Fruit fly (Drosophila melanogaster): ENCODE results near the gene Gr93b.
A peak's percentile ranks its signal among the peaks of the same experiment; 100 is the strongest.

Gr93b gene

dm6 chr3R:21848987-21849442 lies 5.5 kb upstream of the Gr93b start (continued):
- TF ChIP-seq CG7987 (GFP tag; optimal IDR thresholded peaks at IDR 0.05) = no peak
- TF ChIP-seq CG15479 (GFP tag; optimal IDR thresholded peaks at IDR 0.05) = peak; percentile 59
- TF ChIP-seq CG1602 (GFP tag; optimal IDR thresholded peaks at IDR 0.05) = peak; percentile 71
- TF ChIP-seq lilli (GFP tag; optimal IDR thresholded peaks at IDR 0.05) = peak; percentile 44
- TF ChIP-seq dmrt11E (tag; optimal IDR thresholded peaks at IDR 0.05) = peak; percentile 82
- TF ChIP-seq Ptx1 (GFP tag; IDR thresholded peaks at IDR 0.05) = peak; percentile 52
- no peak for TF ChIP-seq CG4282 (GFP tag; optimal IDR thresholded peaks at IDR 0.05)
- TF ChIP-seq pros (GFP tag; optimal IDR thresholded peaks at IDR 0.05) = no peak
- TF ChIP-seq amos (GFP tag; IDR thresholded peaks at IDR 0.05; ENCODE audit: partially characterized antibody) = no peak
- peak; percentile 62 for TF ChIP-seq CG18619 (GFP tag; optimal IDR thresholded peaks at IDR 0.05)
- no peak for TF ChIP-seq lov (optimal IDR thresholded peaks at IDR 0.05)
- no peak for TF ChIP-seq lov (GFP tag; IDR thresholded peaks at IDR 0.05)
- peak; percentile 97 for TF ChIP-seq sens (GFP tag)
- peak; percentile 51 for TF ChIP-seq CG7271 (tag; optimal IDR thresholded peaks at IDR 0.05)
- TF ChIP-seq CG11560 (tag; IDR thresholded peaks at IDR 0.05) = no peak
- no peak for TF ChIP-seq br (optimal IDR thresholded peaks at IDR 0.05)
- no peak for TF ChIP-seq Nf-YA (GFP tag; IDR thresholded peaks at IDR 0.05)
- TF ChIP-seq croc (GFP tag; conservative IDR thresholded peaks at IDR 0.05) = peak; percentile 32; the same call in 1 of the 3 replicates
- TF ChIP-seq nmo (GFP tag; optimal IDR thresholded peaks at IDR 0.05) = peak; percentile 87
- TF ChIP-seq nau (GFP tag; optimal IDR thresholded peaks at IDR 0.05) = peak; percentile 53
- no peak for TF ChIP-seq ham (GFP tag; IDR thresholded peaks at IDR 0.05)
- peak; percentile 71 for TF ChIP-seq Blimp-1 (GFP tag; optimal IDR thresholded peaks at IDR 0.05)
- no peak for TF ChIP-seq CG17912 (GFP tag; optimal IDR thresholded peaks at IDR 0.05)
- TF ChIP-seq zf30C (GFP tag; optimal IDR thresholded peaks at IDR 0.05) = no peak
- peak; percentile 54 for TF ChIP-seq Chrac-16 (GFP tag; optimal IDR thresholded peaks at IDR 0.05)
- TF ChIP-seq Hr3 (GFP tag; optimal IDR thresholded peaks at IDR 0.05) = peak; percentile 56
- TF ChIP-seq Spps (tag; optimal IDR thresholded peaks at IDR 0.05) = peak; percentile 50
- no peak for TF ChIP-seq CG8765 (GFP tag; IDR thresholded peaks at IDR 0.05)
- TF ChIP-seq CG1603 (tag; optimal IDR thresholded peaks at IDR 0.05) = peak; percentile 11
- TF ChIP-seq CG11456 (GFP tag; IDR thresholded peaks at IDR 0.05) = no peak
- TF ChIP-seq CG12155 (GFP tag; optimal IDR thresholded peaks at IDR 0.05) = peak; percentile 30
- no peak for TF ChIP-seq CG16813 (GFP tag; IDR thresholded peaks at IDR 0.05; ENCODE audit: partially characterized antibody)
- TF ChIP-seq Eip74EF (GFP tag; optimal IDR thresholded peaks at IDR 0.05) = peak in 1 of 2 experiments; percentile 78
- TF ChIP-seq crol (GFP tag; IDR thresholded peaks at IDR 0.05) = no peak
- no peak for TF ChIP-seq cg (GFP tag; optimal IDR thresholded peaks at IDR 0.05)
- no peak for TF ChIP-seq CG5953 (GFP tag; IDR thresholded peaks at IDR 0.05)
- TF ChIP-seq CG12942 (GFP tag; optimal IDR thresholded peaks at IDR 0.05) = peak; percentile 47
- no peak for TF ChIP-seq E2f2 (GFP tag; IDR thresholded peaks at IDR 0.05)
- peak in 1 of 2 experiments; percentile 49 for TF ChIP-seq Hr78 (GFP tag; optimal IDR thresholded peaks at IDR 0.05)
- TF ChIP-seq Vsx1 (GFP tag; optimal IDR thresholded peaks at IDR 0.05) = peak; percentile 50
- peak in 1 of 2 experiments; percentile 23 for TF ChIP-seq crp (GFP tag; optimal IDR thresholded peaks at IDR 0.05)
- TF ChIP-seq Dp (GFP tag; optimal IDR thresholded peaks at IDR 0.05) = no peak
- peak; percentile 15 for TF ChIP-seq Dek (tag; optimal IDR thresholded peaks at IDR 0.05)
- peak; percentile 66 for TF ChIP-seq Meics (GFP tag; optimal IDR thresholded peaks at IDR 0.05)
- TF ChIP-seq Hey (tag; optimal IDR thresholded peaks at IDR 0.05) = no peak
- no peak for TF ChIP-seq schlank (tag; optimal IDR thresholded peaks at IDR 0.05)
- 0 out of 2 replicates have a peak, but pooled peaks have one; percentile 56 for TF ChIP-seq ttk (GFP tag; IDR thresholded peaks at IDR 0.05)
- TF ChIP-seq CG6654 (GFP tag; optimal IDR thresholded peaks at IDR 0.05) = peak; percentile 51
- TF ChIP-seq fu2 (GFP tag; optimal IDR thresholded peaks at IDR 0.05) = no peak
- TF ChIP-seq Drgx (GFP tag; IDR thresholded peaks at IDR 0.05) = peak; percentile 89
- TF ChIP-seq CG6175 (GFP tag; IDR thresholded peaks at IDR 0.05) = no peak
